Worm (Caenorhabditis elegans): Measurements from ENCODE around the gene srh-41.
"Not testable (repeated sequence)": the region's sequence is repeated elsewhere in the genome, so short reads cannot be mapped to it uniquely, and the experiment has no call there.

The srh-41 gene

DNA sequence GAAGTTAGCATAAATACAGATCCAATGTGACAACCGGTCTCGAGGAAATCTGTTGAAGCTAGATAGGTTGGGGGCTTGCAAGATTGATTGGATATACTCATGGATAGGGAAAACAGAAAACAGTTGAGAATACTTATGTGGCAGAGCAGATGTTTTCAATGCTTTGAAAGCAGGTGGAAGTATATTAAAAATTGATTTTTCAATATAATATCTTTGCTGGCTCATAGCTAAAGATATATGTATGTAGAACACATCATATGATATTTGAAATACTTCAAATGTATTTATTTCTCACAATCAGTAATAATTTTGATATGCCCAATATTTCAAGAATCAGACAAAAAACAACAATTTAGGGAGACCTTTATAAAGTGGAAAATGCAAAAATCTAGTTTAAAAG lies at the start of gene srh-41:
TSS of gene srh-41 (minus strand) at position 101 of the 400 bp plus-strand sequence.
- TF ChIP-seq W03F9.2 (tag; optimal IDR thresholded peaks at IDR 0.05), result no peak
- TF ChIP-seq him-1 (tag; optimal IDR thresholded peaks at IDR 0.05), result no peak
- TF ChIP-seq dao-5 (tag; optimal IDR thresholded peaks at IDR 0.05), result no peak

DNA sequence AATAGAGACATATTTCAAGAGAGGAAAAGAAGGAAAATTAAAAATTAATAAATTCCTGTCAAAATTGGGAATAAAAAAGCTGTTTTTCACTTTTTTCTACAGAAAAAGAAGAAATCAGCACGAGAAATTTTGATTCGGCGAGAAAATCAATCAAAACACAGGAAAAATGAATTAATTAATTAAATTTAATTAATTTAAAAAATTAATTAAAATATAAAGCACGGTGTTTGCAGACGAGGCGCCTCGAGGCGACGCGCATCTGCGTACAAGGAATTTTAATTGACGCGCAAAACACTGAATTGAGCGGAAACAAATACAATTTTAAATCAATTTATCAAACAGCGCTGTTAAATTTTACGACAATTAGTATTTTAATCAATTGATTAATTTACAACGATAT lies 34.0 kb upstream of the srh-41 start:
- TF ChIP-seq him-1 (tag; optimal IDR thresholded peaks at IDR 0.05) (no peak), dao-5 (tag; optimal IDR thresholded peaks at IDR 0.05) (no peak), W03F9.2 (tag; optimal IDR thresholded peaks at IDR 0.05) (no peak)

DNA sequence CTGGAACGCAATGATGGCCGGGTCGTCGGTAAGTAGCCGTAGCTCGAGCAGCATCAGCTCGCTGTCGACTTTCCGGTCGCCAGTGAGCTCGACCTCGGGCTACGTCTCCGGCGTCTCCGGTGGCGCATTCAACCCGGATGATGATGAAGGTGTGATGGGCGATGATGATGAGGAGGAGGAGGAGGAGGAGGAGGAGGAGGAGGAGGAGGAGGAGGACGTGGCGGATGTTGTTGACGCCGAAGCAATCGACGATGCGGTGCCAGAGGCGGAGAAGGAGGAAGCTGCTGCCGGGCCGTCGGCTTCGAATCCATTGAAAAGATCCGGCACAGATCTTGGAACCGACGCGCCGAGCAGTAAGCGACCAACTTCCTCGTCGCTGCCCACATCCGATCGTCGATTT lies 32.0 kb upstream of the srh-41 start:
- no peak for TF ChIP-seq him-1 (tag; optimal IDR thresholded peaks at IDR 0.05)

DNA sequence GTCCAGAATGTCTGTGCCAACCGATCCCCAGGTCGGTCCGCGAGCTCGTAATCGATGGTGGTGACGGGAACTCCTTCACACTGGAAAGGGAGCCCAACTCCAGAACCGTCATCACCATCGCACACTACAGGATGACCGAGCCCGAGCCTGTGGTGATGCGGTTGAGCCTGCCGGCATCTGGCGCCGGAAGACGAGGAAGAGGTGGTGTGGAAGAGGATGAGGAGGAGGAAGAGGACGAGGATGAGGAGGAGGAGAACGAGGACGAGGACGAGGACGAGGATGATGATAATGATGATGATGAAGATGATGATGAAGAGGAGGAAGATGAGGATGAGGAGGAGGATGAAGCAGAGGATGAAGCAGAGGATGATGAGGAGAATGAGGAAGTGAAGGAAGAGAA lies 30.9 kb upstream of the srh-41 start, which contains the start of gene Y54G11A.14:
TSS of gene Y54G11A.14 (plus strand) at position 132 of the 400 bp plus-strand sequence.
- no peak for TF ChIP-seq him-1 (tag; optimal IDR thresholded peaks at IDR 0.05)
- no peak for TF ChIP-seq W03F9.2 (tag; optimal IDR thresholded peaks at IDR 0.05)
- TF ChIP-seq dao-5 (tag; optimal IDR thresholded peaks at IDR 0.05), result no peak

DNA sequence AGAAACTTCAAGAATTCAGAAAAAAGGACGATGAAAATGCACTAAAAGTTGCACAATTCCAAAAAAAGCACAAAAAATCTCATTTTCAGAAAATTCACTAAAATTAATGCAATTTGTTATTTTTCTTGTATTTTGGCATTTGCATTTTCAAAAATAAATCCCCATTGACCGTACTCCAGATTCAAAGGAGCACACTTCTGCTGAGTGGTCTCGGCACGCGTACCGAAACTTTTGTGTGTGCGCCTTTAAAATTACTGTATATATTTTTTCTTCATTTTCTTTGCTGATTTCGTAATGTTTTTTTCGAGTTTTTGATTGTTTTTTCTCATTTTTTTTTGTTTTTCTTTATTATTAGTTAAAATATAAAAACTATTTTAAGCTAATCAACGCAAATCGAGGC lies 25.0 kb upstream of the srh-41 start:
- TF ChIP-seq him-1 (tag; optimal IDR thresholded peaks at IDR 0.05), result no peak
- no peak for TF ChIP-seq W03F9.2 (tag; optimal IDR thresholded peaks at IDR 0.05)
- TF ChIP-seq dao-5 (tag; optimal IDR thresholded peaks at IDR 0.05), result no peak

DNA sequence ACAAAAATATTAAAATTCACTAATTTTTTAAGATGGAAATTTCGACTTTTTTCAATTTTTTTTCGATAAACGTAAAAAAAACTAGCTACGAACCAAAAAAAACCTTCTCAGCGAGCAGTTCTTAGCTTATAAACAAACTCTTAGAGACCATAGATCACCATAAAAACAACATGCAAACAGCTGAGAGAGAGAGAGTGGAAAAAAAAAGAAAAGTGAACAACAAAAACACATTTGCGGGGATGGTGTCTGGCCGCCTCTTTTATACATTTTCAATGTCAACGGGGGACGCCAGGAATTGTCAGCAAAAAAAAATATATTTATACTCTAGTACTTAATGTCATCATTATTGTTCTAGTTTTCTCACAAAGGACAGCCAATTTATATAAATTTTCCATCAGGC lies 24.4 kb upstream of the srh-41 start:
- TF ChIP-seq W03F9.2 (tag; optimal IDR thresholded peaks at IDR 0.05) (no peak), dao-5 (tag; optimal IDR thresholded peaks at IDR 0.05) (no peak), him-1 (tag; optimal IDR thresholded peaks at IDR 0.05) (no peak)

DNA sequence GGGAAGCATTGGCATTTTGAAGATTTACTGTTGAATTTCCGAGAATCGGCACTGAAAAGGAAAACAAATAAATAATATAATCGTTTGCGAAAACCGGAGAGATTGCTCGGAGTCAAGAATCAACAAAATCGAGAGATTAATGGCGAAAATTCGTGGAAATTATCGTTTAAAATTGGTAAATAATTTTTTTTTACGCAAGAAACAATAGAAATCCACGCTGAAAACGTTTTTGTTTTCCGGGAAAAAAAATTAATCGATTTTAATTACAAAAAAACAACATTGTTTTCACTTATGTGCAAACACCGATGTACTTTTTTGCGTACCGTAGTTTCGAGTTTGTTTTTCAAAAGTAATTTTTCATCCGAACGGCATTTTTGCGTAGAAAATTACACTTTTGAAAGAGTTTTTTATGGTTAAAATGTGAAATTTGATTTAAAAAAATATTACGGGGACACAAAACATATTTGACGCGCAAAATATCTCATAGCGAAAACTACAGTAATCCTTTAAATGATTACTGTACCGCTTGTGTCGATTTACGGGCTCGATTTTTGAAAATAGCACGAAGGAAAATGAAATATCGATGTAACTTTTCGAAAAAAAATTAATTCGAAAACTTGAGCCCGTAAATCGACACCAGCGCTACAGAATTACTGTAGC lies 23.7 kb upstream of the srh-41 start, which contains the start of gene ctl-3:
TSS of gene ctl-3 (minus strand) at position 51 of the 660 bp plus-strand sequence.
- TF ChIP-seq dao-5 (tag; optimal IDR thresholded peaks at IDR 0.05) (no peak), W03F9.2 (tag; optimal IDR thresholded peaks at IDR 0.05) (no peak), him-1 (tag; optimal IDR thresholded peaks at IDR 0.05) (no peak)

DNA sequence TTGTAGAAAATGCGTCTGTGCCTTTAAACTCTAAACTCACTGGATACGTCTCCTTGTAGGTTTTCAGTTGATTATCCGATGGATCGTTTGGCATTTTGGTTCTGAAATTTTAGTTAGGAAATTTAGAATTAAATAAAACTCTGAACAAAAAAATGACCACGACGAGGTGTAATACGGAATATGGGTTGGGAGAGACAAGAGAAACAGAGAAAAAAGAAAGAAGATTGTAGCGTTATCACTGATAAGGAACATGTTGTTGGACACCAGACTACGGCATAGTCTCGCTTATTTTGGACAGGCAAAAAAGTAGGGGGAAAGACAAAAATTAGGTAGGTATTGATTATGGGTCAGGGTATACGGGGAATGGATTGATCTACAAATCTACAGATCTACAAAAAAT lies 19.0 kb upstream of the srh-41 start, which contains the start of gene ctl-1:
TSS of gene ctl-1 (minus strand) at position 101 of the 400 bp plus-strand sequence.
- not testable (repeated sequence) for TF ChIP-seq him-1, W03F9.2, dao-5 (tag; optimal IDR thresholded peaks at IDR 0.05)

DNA sequence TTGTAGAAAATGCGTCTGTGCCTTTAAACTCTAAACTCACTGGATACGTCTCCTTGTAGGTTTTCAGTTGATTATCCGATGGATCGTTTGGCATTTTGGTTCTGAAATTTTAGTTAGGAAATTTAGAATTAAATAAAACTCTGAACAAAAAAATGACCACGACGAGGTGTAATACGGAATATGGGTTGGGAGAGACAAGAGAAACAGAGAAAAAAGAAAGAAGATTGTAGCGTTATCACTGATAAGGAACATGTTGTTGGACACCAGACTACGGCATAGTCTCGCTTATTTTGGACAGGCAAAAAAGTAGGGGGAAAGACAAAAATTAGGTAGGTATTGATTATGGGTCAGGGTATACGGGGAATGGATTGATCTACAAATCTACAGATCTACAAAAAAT lies 14.8 kb upstream of the srh-41 start, which contains the start of gene ctl-2:
TSS of gene ctl-2 (minus strand) at position 101 of the 400 bp plus-strand sequence.
- TF ChIP-seq him-1, dao-5, W03F9.2 (tag; optimal IDR thresholded peaks at IDR 0.05): not testable (repeated sequence)

DNA sequence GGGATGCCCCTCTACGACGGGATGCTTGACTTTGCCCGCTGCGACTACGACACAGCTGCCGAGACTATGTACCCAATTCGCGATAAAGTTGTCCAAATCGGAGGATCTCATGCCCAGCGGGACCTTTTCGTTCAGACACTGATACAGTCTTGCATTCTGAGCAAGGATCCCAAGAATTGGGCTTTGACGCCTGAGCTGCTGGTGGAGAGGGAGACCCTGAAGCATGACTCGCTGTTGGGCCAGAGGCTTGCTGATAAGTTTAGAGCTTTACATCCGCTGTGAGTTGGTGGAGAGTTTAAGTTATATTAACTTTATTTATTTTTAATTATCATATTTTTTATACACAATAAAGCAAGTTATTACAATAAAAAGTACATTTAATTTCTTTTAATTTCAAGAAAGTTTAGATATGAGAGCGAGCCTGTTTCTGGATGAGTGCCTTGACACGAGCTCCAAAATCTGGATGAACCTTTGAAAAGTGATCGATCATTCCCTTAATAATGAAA lies 12.1 kb upstream of the srh-41 start:
- no peak for TF ChIP-seq dao-5 (tag; optimal IDR thresholded peaks at IDR 0.05)
- no peak for TF ChIP-seq him-1 (tag; optimal IDR thresholded peaks at IDR 0.05)
- no peak for TF ChIP-seq W03F9.2 (tag; optimal IDR thresholded peaks at IDR 0.05)

DNA sequence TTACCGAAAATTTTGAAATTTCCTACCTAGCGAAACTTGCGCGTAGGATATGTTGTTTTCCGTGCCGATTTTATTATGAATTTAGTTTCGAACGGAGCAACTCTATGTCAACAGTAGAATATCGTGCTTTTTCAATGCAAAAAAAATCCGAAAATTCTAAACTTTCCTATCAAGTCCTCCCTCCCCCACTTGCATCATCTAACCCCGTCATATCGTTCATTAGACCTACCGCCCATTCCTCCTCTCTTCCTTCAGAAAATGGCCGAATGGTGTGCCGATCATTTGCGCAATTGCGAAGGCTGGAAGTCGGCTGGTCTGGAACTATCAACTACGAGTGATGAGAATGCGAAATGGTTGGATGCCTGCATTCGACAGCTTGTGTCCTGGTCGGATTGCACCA lies 9.9 kb upstream of the srh-41 start, which contains the start of gene Y54G11A.7:
TSS of gene Y54G11A.7 (plus strand) at position 256 of the 400 bp plus-strand sequence.
- TF ChIP-seq W03F9.2, dao-5, him-1 (tag; optimal IDR thresholded peaks at IDR 0.05): not testable (repeated sequence)

DNA sequence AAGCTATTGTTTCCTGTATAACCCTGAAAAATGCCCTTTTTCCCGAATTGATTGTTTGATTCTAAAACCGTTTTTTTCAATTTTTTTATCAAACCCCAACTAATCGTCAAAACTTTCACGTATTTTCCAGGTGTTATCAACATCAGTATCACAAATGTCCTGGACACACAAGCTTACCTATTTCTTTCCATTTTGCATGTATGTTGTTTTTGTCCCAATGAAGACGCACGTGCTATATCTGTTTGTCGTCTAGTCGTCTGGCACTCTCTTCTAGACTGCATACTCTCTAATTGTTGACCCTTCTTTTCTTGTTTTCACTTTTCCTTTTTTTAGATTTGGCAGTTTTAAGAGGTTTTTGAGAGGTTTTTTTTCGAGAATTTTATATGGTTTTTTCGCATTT lies 9.1 kb upstream of the srh-41 start:
- no peak for TF ChIP-seq him-1 (tag; optimal IDR thresholded peaks at IDR 0.05)
- TF ChIP-seq dao-5 (tag; optimal IDR thresholded peaks at IDR 0.05), result no peak
- peak; percentile 47 for TF ChIP-seq W03F9.2 (tag; optimal IDR thresholded peaks at IDR 0.05)

DNA sequence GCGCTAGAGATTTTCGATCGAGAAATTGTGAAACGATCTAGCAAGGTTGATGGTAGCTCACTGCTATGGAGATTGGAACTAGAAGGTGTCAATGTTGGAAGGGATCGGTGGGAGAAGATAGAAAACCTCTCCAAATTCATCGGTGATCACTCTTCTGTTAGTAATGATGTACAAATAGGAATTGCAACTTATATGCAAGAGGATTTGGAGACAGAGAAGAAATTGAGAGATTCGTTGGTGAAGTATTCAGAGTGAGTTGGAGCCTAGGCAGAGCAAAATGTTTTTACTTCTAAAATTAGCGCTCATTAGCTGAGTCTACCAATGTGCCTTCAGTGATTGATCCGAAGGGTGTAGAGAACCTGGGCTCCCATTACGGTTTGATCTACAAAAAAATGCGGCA lies 7.2 kb upstream of the srh-41 start:
- TF ChIP-seq dao-5 (tag; optimal IDR thresholded peaks at IDR 0.05) (no peak), W03F9.2 (tag; optimal IDR thresholded peaks at IDR 0.05) (no peak), him-1 (tag; optimal IDR thresholded peaks at IDR 0.05) (no peak)

DNA sequence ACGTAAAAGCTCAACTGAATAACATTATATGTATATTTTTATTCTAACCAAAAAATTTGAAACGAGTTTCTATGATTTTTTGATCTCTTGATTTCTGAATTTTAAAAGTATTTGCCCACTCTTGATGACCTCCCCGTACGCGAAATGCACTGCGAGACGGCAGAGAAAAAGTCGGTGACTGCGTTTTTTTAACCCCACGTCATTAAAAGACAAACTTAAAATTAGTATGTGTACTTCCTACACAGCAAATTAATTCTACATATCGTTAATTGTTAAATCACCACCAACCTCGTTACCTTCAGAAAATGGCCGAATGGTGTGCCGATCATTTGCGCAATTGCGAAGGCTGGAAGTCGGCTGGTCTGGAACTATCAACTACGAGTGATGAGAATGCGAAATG lies 5.3 kb upstream of the srh-41 start, which contains the start of gene Y54G11A.4:
TSS of gene Y54G11A.4 (plus strand) at position 301 of the 400 bp plus-strand sequence.
- TF ChIP-seq dao-5 (tag; optimal IDR thresholded peaks at IDR 0.05), result no peak
- TF ChIP-seq W03F9.2 (tag; optimal IDR thresholded peaks at IDR 0.05), result no peak
- no peak for TF ChIP-seq him-1 (tag; optimal IDR thresholded peaks at IDR 0.05)

Data from whole organism, L4/young adult.